Fruit fly (Drosophila melanogaster): Measurements from ENCODE around the gene CG11737.

dm6 chr3R:8520809-8521208, 3.1 kb downstream of the CG11737 start:
- TF ChIP-seq CG10348 (GFP tag; IDR thresholded peaks at IDR 0.05) (no peak), Ets98B (GFP tag; IDR thresholded peaks at IDR 0.05) (no peak), CG13204 (GFP tag; optimal IDR thresholded peaks at IDR 0.05) (no peak), EcR (GFP tag; optimal IDR thresholded peaks at IDR 0.05) (no peak), gl (tag; optimal IDR thresholded peaks at IDR 0.05) (no peak)
